Fruit fly (Drosophila melanogaster): ENCODE results near the gene Atet.

Atet gene

dm6 chr2L:4378380-4378779 lies 44.7 kb downstream of the Atet start (continued):
- TF ChIP-seq Blimp-1 (GFP tag; optimal IDR thresholded peaks at IDR 0.05) (no peak), HHEX (GFP tag; optimal IDR thresholded peaks at IDR 0.05) (no peak), CG17328 (GFP tag; IDR thresholded peaks at IDR 0.05) (no peak), crp (GFP tag; optimal IDR thresholded peaks at IDR 0.05) (no peak), CG3163 (GFP tag; optimal IDR thresholded peaks at IDR 0.05) (no peak), sr (GFP tag; IDR thresholded peaks at IDR 0.05) (no peak), Atf-2 (GFP tag; optimal IDR thresholded peaks at IDR 0.05) (no peak), CG15601 (tag; optimal IDR thresholded peaks at IDR 0.05) (no peak), CG10565 (GFP tag; optimal IDR thresholded peaks at IDR 0.05) (no peak), CG1602 (GFP tag; optimal IDR thresholded peaks at IDR 0.05) (no peak), CG17359 (tag; optimal IDR thresholded peaks at IDR 0.05) (no peak), CG9215 (GFP tag; IDR thresholded peaks at IDR 0.05) (no peak), trem (tag; optimal IDR thresholded peaks at IDR 0.05) (no peak), CG4282 (GFP tag; optimal IDR thresholded peaks at IDR 0.05) (no peak), CG1647 (GFP tag; optimal IDR thresholded peaks at IDR 0.05) (no peak), TFAM (GFP tag; optimal IDR thresholded peaks at IDR 0.05) (no peak), Dref (GFP tag; IDR thresholded peaks at IDR 0.05) (no peak), tll (GFP tag; optimal IDR thresholded peaks at IDR 0.05) (peak in 1 of 2 experiments; percentile 87), ara (GFP tag; IDR thresholded peaks at IDR 0.05) (no peak), CG5180 (GFP tag; optimal IDR thresholded peaks at IDR 0.05) (no peak), zen (tag; optimal IDR thresholded peaks at IDR 0.05) (peak; percentile 68), CkIIα-i1 (GFP tag; IDR thresholded peaks at IDR 0.05) (no peak), D (optimal IDR thresholded peaks at IDR 0.05) (no peak), D (GFP tag; optimal IDR thresholded peaks at IDR 0.05) (no peak), chm (GFP tag; IDR thresholded peaks at IDR 0.05) (0 out of 2 replicates have a peak, but pooled peaks have one; percentile 9), sens (GFP tag) (peak; percentile 69), CG10543 (GFP tag; optimal IDR thresholded peaks at IDR 0.05) (no peak), nerfin-1 (tag; optimal IDR thresholded peaks at IDR 0.05) (no peak), Tbp (GFP tag; optimal IDR thresholded peaks at IDR 0.05) (no peak), pan (optimal IDR thresholded peaks at IDR 0.05) (no peak), pan (GFP tag; optimal IDR thresholded peaks at IDR 0.05 in 1 of 2, IDR thresholded peaks at IDR 0.05 in 1 of 2) (no peak), crc (GFP tag; optimal IDR thresholded peaks at IDR 0.05) (no peak), nom (GFP tag; optimal IDR thresholded peaks at IDR 0.05) (no peak), Ptx1 (GFP tag; IDR thresholded peaks at IDR 0.05) (no peak), CG30403 (GFP tag; optimal IDR thresholded peaks at IDR 0.05) (no peak), gcm (GFP tag; optimal IDR thresholded peaks at IDR 0.05) (no peak), scrt (GFP tag; optimal IDR thresholded peaks at IDR 0.05) (no peak), p53 (GFP tag; optimal IDR thresholded peaks at IDR 0.05) (no peak), aop (GFP tag; IDR thresholded peaks at IDR 0.05) (peak; percentile 21; the same call in 1 of the 2 replicates), CG15011 (GFP tag; optimal IDR thresholded peaks at IDR 0.05) (no peak), CG18476 (GFP tag; optimal IDR thresholded peaks at IDR 0.05) (no peak), CG15479 (GFP tag; optimal IDR thresholded peaks at IDR 0.05) (peak; percentile 46), CG4730 (GFP tag; IDR thresholded peaks at IDR 0.05) (no peak), CG7839 (tag; optimal IDR thresholded peaks at IDR 0.05) (no peak), CG31388 (GFP tag; optimal IDR thresholded peaks at IDR 0.05) (no peak), Hr51 (GFP tag; optimal IDR thresholded peaks at IDR 0.05) (no peak), HLH3B (GFP tag; IDR thresholded peaks at IDR 0.05) (no peak), CG9876 (GFP tag; optimal IDR thresholded peaks at IDR 0.05) (no peak), eve (GFP tag; optimal IDR thresholded peaks at IDR 0.05) (peak in 1 of 2 experiments; percentile 47), Aef1 (GFP tag; IDR thresholded peaks at IDR 0.05) (no peak), CG10274 (GFP tag; optimal IDR thresholded peaks at IDR 0.05) (no peak), bcd (GFP tag; optimal IDR thresholded peaks at IDR 0.05) (no peak)

Data from whole organism, embryonic.